Worm (Caenorhabditis elegans): ENCODE measurements around the gene cyp-33C4.

DNA sequence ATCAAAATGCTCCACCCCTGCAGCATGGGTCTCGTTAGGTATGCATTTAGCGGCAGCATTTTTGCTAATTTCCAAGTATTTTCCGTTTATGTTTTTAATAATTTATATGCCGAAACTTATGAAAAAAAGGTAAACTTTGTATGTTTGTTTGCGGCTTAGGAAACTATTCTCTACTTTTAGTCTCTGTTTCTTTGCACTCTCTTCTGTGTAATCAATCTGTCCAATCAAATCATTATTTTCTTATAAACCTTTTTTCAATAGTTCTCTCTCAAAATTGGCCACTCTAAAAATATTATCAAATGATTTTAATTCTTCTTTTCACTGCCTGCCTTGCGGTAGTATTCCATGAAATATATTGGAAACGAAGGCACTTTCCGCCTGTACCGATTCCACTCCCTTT is 2.1 kb downstream of the cyp-33C4 start:
- TF ChIP-seq nhr-179 (tag; optimal IDR thresholded peaks at IDR 0.05) (no peak), T26A5.8 (tag; optimal IDR thresholded peaks at IDR 0.05) (no peak), nhr-80 (tag; optimal IDR thresholded peaks at IDR 0.05) (no peak)
